Worm (Caenorhabditis elegans): ENCODE results near the gene Y44A6D.7.

Y44A6D.7 gene

DNA sequence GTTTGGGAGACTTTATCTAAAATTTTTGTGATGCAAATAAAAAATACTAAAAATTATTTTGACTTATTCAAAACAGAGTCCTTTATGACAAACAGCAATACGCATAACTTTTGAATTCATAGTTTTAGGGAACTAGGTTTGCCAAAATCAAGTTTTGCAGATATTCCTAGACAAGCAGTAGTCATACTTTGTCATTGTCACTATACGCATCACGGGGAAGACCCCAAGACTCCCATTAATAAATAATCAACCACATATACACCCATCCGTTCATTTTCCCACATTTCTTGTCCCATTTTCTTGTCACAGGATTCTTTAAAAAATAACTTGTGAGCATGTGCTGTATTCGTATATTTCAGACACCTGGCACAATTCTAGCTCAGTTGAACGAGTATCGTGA is at the start of gene Y44A6D.7:
TSS of gene Y44A6D.7 (plus strand) at position 301 of the 400 bp plus-strand sequence.
- peak; percentile 30 for TF ChIP-seq nhr-85 (tag)
- TF ChIP-seq aly-2 (tag; optimal IDR thresholded peaks at IDR 0.05): no peak

ce11 chrV:20770061-20770460 is 44.5 kb upstream of the Y44A6D.7 start, which contains the start of gene elp-1:
Gene elp-1 (minus strand): TSS chrV:20770161.
- TF ChIP-seq aha-1 (tag; optimal IDR thresholded peaks at IDR 0.05) (no peak), nhr-76 (tag; optimal IDR thresholded peaks at IDR 0.05) (no peak), fkh-8 (tag; optimal IDR thresholded peaks at IDR 0.05) (no peak), unc-62 (GFP tag; optimal IDR thresholded peaks at IDR 0.05) (no peak), nhr-20 (tag; optimal IDR thresholded peaks at IDR 0.05) (no peak)

DNA sequence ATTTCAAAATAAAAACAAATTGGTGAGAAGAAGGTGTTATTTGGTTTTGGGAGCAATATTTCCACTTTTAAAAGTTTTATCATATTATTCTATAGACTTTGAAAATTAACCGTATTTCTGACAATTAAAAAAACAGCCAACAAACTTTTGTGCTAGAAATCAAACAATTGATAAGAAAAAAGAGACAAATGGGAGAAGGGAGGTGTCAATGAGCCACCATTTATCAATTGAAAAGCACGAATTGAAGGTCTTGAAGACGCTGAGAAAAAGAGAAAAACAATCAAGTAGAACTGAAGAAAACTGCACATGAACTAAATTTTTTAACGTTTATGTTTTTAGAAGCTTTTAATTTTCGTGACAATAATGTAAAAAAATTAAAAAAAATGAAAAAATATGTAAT is 43.7 kb upstream of the Y44A6D.7 start:
- TF ChIP-seq lin-14 (GFP tag; optimal IDR thresholded peaks at IDR 0.05) (peak; percentile 22), sptf-1 (tag; optimal IDR thresholded peaks at IDR 0.05) (no peak), nhr-90 (tag; optimal IDR thresholded peaks at IDR 0.05; ENCODE audit: poor library complexity) (no peak), elt-2 (tag; optimal IDR thresholded peaks at IDR 0.05) (peak; percentile 34)

DNA sequence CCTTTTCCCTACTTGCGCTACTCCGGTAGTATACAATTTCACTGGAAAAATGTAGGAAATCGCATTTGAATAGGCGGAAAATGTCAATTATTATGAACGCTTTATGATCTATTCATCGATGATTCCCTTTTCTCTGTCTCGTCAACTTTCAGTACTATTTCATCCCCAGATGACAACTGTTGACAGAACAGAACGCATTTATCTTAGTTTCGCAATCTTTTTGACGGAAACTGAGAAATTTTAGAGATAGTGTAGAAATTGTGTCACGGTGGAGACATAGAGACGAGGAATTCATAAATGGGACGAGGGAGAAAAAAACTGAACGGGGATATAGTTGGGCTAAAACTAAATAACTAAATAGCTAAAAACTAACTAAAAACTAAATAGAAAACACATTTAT is 42.8 kb upstream of the Y44A6D.7 start:
- TF ChIP-seq rnt-1 (tag; optimal IDR thresholded peaks at IDR 0.05) (peak; percentile 52), lin-14 (GFP tag; optimal IDR thresholded peaks at IDR 0.05) (peak; percentile 56), unc-30 (tag; optimal IDR thresholded peaks at IDR 0.05) (no peak), nhr-85 (tag) (peak; percentile 46), blmp-1 (tag; optimal IDR thresholded peaks at IDR 0.05) (peak; percentile 14), nhr-71 (tag; optimal IDR thresholded peaks at IDR 0.05) (peak; percentile 3), ets-5 (GFP tag; IDR thresholded peaks at IDR 0.05) (no peak), mep-1 (tag; optimal IDR thresholded peaks at IDR 0.05) (peak; percentile 2)

- TF ChIP-seq mab-9 (GFP tag; IDR thresholded peaks at IDR 0.05) (no peak), mep-1 (tag; optimal IDR thresholded peaks at IDR 0.05) (no peak), unc-62 (GFP tag; optimal IDR thresholded peaks at IDR 0.05) (no peak), nhr-237 (tag; optimal IDR thresholded peaks at IDR 0.05) (no peak), lsy-2 (tag; optimal IDR thresholded peaks at IDR 0.05) (no peak), fkh-4 (tag; optimal IDR thresholded peaks at IDR 0.05; ENCODE audit: borderline replicate concordance) (no peak), efl-3 (GFP tag; optimal IDR thresholded peaks at IDR 0.05) (no peak), mdl-1 (tag; optimal IDR thresholded peaks at IDR 0.05) (no peak), nhr-12 (tag; optimal IDR thresholded peaks at IDR 0.05) (no peak)
Measured at ce11 chrV:20773647-20774046, 40.9 kb upstream of the Y44A6D.7 start, which contains the start of gene F38A6.5. Gene F38A6.5 (minus strand): TSS chrV:20773747.

- TF ChIP-seq nhr-71 (tag; optimal IDR thresholded peaks at IDR 0.05): peak; percentile 2
- peak; percentile 53 for TF ChIP-seq hlh-4 (tag; optimal IDR thresholded peaks at IDR 0.05)
- no peak for TF ChIP-seq nhr-90 (tag; optimal IDR thresholded peaks at IDR 0.05; ENCODE audit: poor library complexity)
- no peak for TF ChIP-seq efl-1 (optimal IDR thresholded peaks at IDR 0.05)
- TF ChIP-seq efl-1 (GFP tag; optimal IDR thresholded peaks at IDR 0.05 in 1 of 2): peak in 1 of 2 experiments; percentile 31
Measured at ce11 chrV:20775269-20775668, 39.3 kb upstream of the Y44A6D.7 start, which contains the start of gene F38A6.4. Gene F38A6.4 (minus strand): TSS chrV:20775369.

ce11 chrV:20776761-20777160 is 37.8 kb upstream of the Y44A6D.7 start:
- TF ChIP-seq nhr-71 (tag; optimal IDR thresholded peaks at IDR 0.05): peak; percentile 89
- peak; percentile 29 for TF ChIP-seq pax-3 (tag; optimal IDR thresholded peaks at IDR 0.05)
- no peak for TF ChIP-seq efl-3 (GFP tag; optimal IDR thresholded peaks at IDR 0.05)
- peak in 1 of 2 experiments; percentile 88 for TF ChIP-seq mdl-1 (tag; optimal IDR thresholded peaks at IDR 0.05)
- TF ChIP-seq ceh-82 (tag; optimal IDR thresholded peaks at IDR 0.05): peak; percentile 33 to 66 (median 42)
- TF ChIP-seq egl-27 (tag; optimal IDR thresholded peaks at IDR 0.05): no peak
- TF ChIP-seq lin-14 (GFP tag; optimal IDR thresholded peaks at IDR 0.05): peak; percentile 92
- TF ChIP-seq fkh-10 (GFP tag; optimal IDR thresholded peaks at IDR 0.05): peak; percentile 52
- TF ChIP-seq C16A3.4 (tag; optimal IDR thresholded peaks at IDR 0.05): peak; percentile 21
- TF ChIP-seq dsc-1 (tag; optimal IDR thresholded peaks at IDR 0.05): peak; percentile 26
- TF ChIP-seq fkh-8 (tag; optimal IDR thresholded peaks at IDR 0.05): peak; percentile 90
- TF ChIP-seq elt-2 (tag; optimal IDR thresholded peaks at IDR 0.05): peak; percentile 29
- TF ChIP-seq nhr-77 (tag; optimal IDR thresholded peaks at IDR 0.05): peak; percentile 72
- TF ChIP-seq pag-3 (tag; optimal IDR thresholded peaks at IDR 0.05; ENCODE audit: borderline replicate concordance, insufficient read depth): no peak
- TF ChIP-seq ets-5 (GFP tag; IDR thresholded peaks at IDR 0.05): no peak
- peak; percentile 54 for TF ChIP-seq skn-1 (tag; optimal IDR thresholded peaks at IDR 0.05)
- TF ChIP-seq snu-23 (GFP tag; optimal IDR thresholded peaks at IDR 0.05): peak; percentile 80
- peak; percentile 88 for TF ChIP-seq nhr-20 (tag; optimal IDR thresholded peaks at IDR 0.05)
- TF ChIP-seq efl-1 (optimal IDR thresholded peaks at IDR 0.05): peak; percentile 37
- TF ChIP-seq efl-1 (GFP tag; optimal IDR thresholded peaks at IDR 0.05 in 1 of 2): peak in 1 of 2 experiments; percentile 72
- peak; percentile 46 for TF ChIP-seq ama-1 (optimal IDR thresholded peaks at IDR 0.05)
- TF ChIP-seq lsy-2 (tag; optimal IDR thresholded peaks at IDR 0.05): peak; percentile 40 to 60
- TF ChIP-seq ceh-8 (GFP tag; optimal IDR thresholded peaks at IDR 0.05): peak; percentile 23

Measured in whole organism, L1 larva.